Fruit fly (Drosophila melanogaster) Kc167 (cell line): ENCODE data around the gene Nup58.

Source experiments
- Sin3A ChIP-seq: fragments of >200 bp; optimal IDR thresholded peaks from 2 replicates; lab custom pipeline; 2018; ENCODE audit warnings: missing external identifiers
- psq ChIP-seq: fragments of >200 bp; optimal IDR thresholded peaks from 2 replicates; lab custom pipeline; 2017; ENCODE audit warnings: missing external identifiers

DNA sequence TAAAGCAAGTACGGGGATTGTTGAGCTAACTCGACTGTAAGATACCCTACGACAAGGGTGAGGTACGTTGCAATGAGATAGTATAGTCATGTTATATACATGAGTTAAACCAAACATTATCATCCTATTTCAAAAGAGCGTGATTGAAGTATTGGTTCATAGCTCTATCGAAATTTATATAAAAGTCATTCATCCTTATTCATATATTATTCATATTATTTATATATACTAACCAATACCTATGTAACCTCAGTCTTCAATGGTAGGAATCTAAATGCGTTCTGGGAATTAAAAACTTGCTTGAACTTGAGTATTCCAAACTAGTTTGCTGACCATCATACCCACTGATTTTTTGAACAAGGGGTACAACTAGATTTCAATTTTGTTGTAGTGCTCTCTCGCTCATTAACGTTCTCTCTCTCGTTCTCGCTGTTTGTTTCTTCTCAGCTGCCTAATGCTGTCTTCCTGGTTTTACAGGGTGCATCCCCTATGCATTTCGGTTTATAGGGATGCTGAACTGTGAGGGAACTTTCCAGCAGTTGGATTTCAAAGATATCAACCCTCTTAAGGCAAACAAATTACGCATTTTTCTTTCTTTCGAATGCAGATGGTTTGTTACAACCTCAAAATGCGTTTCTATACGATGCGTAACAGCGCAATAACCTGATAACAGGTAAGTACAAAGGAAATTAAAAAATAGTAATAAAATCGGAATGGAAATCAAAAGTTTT is 16.9 kb upstream of the Nup58 start:
- TF ChIP-seq psq (lab: Kevin White, UChicago) (no peak), Sin3A (no peak)
